Fruit fly (Drosophila melanogaster): ENCODE measurements around the gene CG13689.

Gene CG13689

DNA sequence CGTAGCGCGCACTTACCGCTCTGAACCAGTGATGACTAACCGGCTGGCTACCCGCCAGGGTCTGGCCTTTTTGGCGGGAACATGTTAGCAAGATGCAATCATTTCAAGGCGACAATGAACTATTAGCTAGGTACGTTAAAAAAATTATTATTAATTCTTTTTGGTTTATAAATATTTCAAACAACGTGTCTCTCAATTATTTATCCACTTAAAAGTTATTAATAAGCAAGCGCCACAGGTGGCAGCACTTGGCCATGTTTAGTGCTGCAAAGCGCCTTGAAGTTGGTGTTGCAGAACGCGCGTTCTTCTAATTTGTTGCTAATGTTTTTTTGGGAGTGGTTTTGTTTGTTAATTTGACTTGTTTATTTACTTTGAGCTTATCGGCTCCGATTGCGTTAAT is 28.4 kb upstream of the CG13689 start, which contains the start of the genes Ipk2 and cold (continued):
- TF ChIP-seq bsh (GFP tag; optimal IDR thresholded peaks at IDR 0.05) = peak in 1 of 2 experiments; percentile 69
- TF ChIP-seq CG17568 (GFP tag; optimal IDR thresholded peaks at IDR 0.05) = no peak
- TF ChIP-seq Max (GFP tag; optimal IDR thresholded peaks at IDR 0.05) = peak; percentile 89
- TF ChIP-seq CG13894 (tag; optimal IDR thresholded peaks at IDR 0.05) = no peak
- TF ChIP-seq ewg (GFP tag; optimal IDR thresholded peaks at IDR 0.05) = peak; percentile 83
- TF ChIP-seq Lhr (GFP tag; optimal IDR thresholded peaks at IDR 0.05) = peak; percentile 57
- TF ChIP-seq CG15269 (tag; optimal IDR thresholded peaks at IDR 0.05) = no peak
- peak; percentile 63 for TF ChIP-seq mirr (GFP tag; optimal IDR thresholded peaks at IDR 0.05)
- TF ChIP-seq Dfd (GFP tag; optimal IDR thresholded peaks at IDR 0.05) = no peak
- TF ChIP-seq CG13296 (GFP tag; optimal IDR thresholded peaks at IDR 0.05) = peak; percentile 79
- peak; percentile 83 for TF ChIP-seq dysf (GFP tag; IDR thresholded peaks at IDR 0.05)
- TF ChIP-seq dmrt11E (tag; optimal IDR thresholded peaks at IDR 0.05) = peak; percentile 70
- peak; percentile 53; the same call in 1 of the 2 replicates for TF ChIP-seq Atf6 (GFP tag; IDR thresholded peaks at IDR 0.05)
- no peak for TF ChIP-seq cad (GFP tag; optimal IDR thresholded peaks at IDR 0.05)
- TF ChIP-seq wdn (GFP tag; IDR thresholded peaks at IDR 0.05) = peak; percentile 59
- TF ChIP-seq CG3407 (GFP tag; optimal IDR thresholded peaks at IDR 0.05) = peak; percentile 67
- TF ChIP-seq cato (GFP tag; optimal IDR thresholded peaks at IDR 0.05; ENCODE audit: borderline replicate concordance) = peak; percentile 63
- 0 out of 2 replicates have a peak, but pooled peaks have one; percentile 42 for TF ChIP-seq cas (GFP tag; IDR thresholded peaks at IDR 0.05)
- TF ChIP-seq CG1603 (tag; optimal IDR thresholded peaks at IDR 0.05) = peak; percentile 50
- 0 out of 2 replicates have a peak, but pooled peaks have one; percentile 10 for TF ChIP-seq CG43689 (GFP tag; IDR thresholded peaks at IDR 0.05)
- TF ChIP-seq CG17385 (GFP tag; optimal IDR thresholded peaks at IDR 0.05) = peak; percentile 76
- peak; percentile 64 for TF ChIP-seq CG12104 (GFP tag; optimal IDR thresholded peaks at IDR 0.05)
- TF ChIP-seq repo (GFP tag; optimal IDR thresholded peaks at IDR 0.05) = peak; percentile 31
- peak; percentile 46 for TF ChIP-seq BEAF-32 (GFP tag; optimal IDR thresholded peaks at IDR 0.05)
- TF ChIP-seq slou (GFP tag; optimal IDR thresholded peaks at IDR 0.05) = peak; percentile 78
- TF ChIP-seq Doc2 (GFP tag; IDR thresholded peaks at IDR 0.05) = no peak
- peak; percentile 83 for TF ChIP-seq Hr3 (GFP tag; optimal IDR thresholded peaks at IDR 0.05)
- peak; percentile 55 to 68 for TF ChIP-seq chif (GFP tag; optimal IDR thresholded peaks at IDR 0.05)
- peak; percentile 76 for TF ChIP-seq CG18764 (GFP tag; optimal IDR thresholded peaks at IDR 0.05)
- peak; percentile 75 for TF ChIP-seq CG5245 (GFP tag; optimal IDR thresholded peaks at IDR 0.05)
- TF ChIP-seq jigr1 (GFP tag; IDR thresholded peaks at IDR 0.05) = peak; percentile 46; the same call in 1 of the 3 replicates
- TF ChIP-seq CG12769 (tag; optimal IDR thresholded peaks at IDR 0.05) = no peak
- no peak for TF ChIP-seq nau (GFP tag; optimal IDR thresholded peaks at IDR 0.05)
- TF ChIP-seq CG7928 (GFP tag; optimal IDR thresholded peaks at IDR 0.05) = peak; percentile 59
- TF ChIP-seq GATAe (GFP tag; conservative IDR thresholded peaks at IDR 0.05) = peak; percentile 56; the same call in 1 of the 2 replicates
- TF ChIP-seq Oaz (GFP tag; IDR thresholded peaks at IDR 0.05) = no peak
- TF ChIP-seq bcd (GFP tag; optimal IDR thresholded peaks at IDR 0.05) = peak; percentile 84
- no peak for TF ChIP-seq Hr39 (optimal IDR thresholded peaks at IDR 0.05)
- TF ChIP-seq fru (optimal IDR thresholded peaks at IDR 0.05) = no peak
- peak; percentile 62 for TF ChIP-seq Rx (GFP tag; IDR thresholded peaks at IDR 0.05)
- no peak for TF ChIP-seq crol (GFP tag; IDR thresholded peaks at IDR 0.05)
- TF ChIP-seq luna (GFP tag; optimal IDR thresholded peaks at IDR 0.05) = peak; percentile 62
- TF ChIP-seq CG17359 (tag; optimal IDR thresholded peaks at IDR 0.05) = peak; percentile 62
- peak; percentile 69 for TF ChIP-seq fd3F (GFP tag; optimal IDR thresholded peaks at IDR 0.05)
- TF ChIP-seq gfzf (GFP tag; optimal IDR thresholded peaks at IDR 0.05) = peak; percentile 20
- peak; percentile 72 for TF ChIP-seq Side (GFP tag; optimal IDR thresholded peaks at IDR 0.05)
- TF ChIP-seq cwo (GFP tag; optimal IDR thresholded peaks at IDR 0.05) = peak; percentile 59
- TF ChIP-seq onecut (GFP tag; IDR thresholded peaks at IDR 0.05) = peak; percentile 49
- peak; percentile 54; the same call in 1 of the 2 replicates for TF ChIP-seq HLH3B (GFP tag; IDR thresholded peaks at IDR 0.05)
- no peak for TF ChIP-seq sd (tag; optimal IDR thresholded peaks at IDR 0.05)
- TF ChIP-seq C15 (GFP tag; IDR thresholded peaks at IDR 0.05) = no peak

Measured in whole organism, embryonic.